Worm (Caenorhabditis elegans) whole organism, L3 larva: ENCODE results near the gene tim-1.

Experiments
- R02D3.7 ChIP-seq: fragments of 150-350 bp; optimal IDR thresholded peaks from 2 replicates; lab custom pipeline; 2014; ENCODE audit warnings: missing biosample characterization, missing genetic modification characterization
- ZK546.5 ChIP-seq: sonication (generic microtip); optimal IDR thresholded peaks from 2 replicates; lab custom pipeline; 2017; ENCODE audit warnings: missing biosample characterization, missing genetic modification characterization
- aly-2 ChIP-seq: fragments of 150-350 bp; optimal IDR thresholded peaks from 2 replicates; lab custom pipeline; 2014; ENCODE audit warnings: missing biosample characterization, missing genetic modification characterization
- ceh-16 ChIP-seq: sonication (generic microtip); optimal IDR thresholded peaks from 2 replicates; lab custom pipeline; 2017; ENCODE audit warnings: missing biosample characterization, missing genetic modification characterization
- ceh-28 ChIP-seq: fragments of 150-350 bp; optimal IDR thresholded peaks from 2 replicates; lab custom pipeline; 2014; ENCODE audit warnings: missing biosample characterization, missing genetic modification reagents, missing genetic modification characterization
- ceh-82 ChIP-seq: fragments of 150-350 bp; optimal IDR thresholded peaks from 2 replicates; lab custom pipeline; 2014; ENCODE audit warnings: missing biosample characterization, missing genetic modification characterization
- ceh-9 ChIP-seq: sonication (generic microtip); optimal IDR thresholded peaks from 2 replicates; lab custom pipeline; 2018; ENCODE audit warnings: missing biosample characterization, missing genetic modification characterization
- daf-12 ChIP-seq: fragments of 150-350 bp; optimal IDR thresholded peaks from 2 replicates; lab custom pipeline; 2014; ENCODE audit warnings: missing biosample characterization, missing genetic modification reagents, missing genetic modification characterization
- egl-27 ChIP-seq: sonication (generic microtip); optimal IDR thresholded peaks from 4 replicates; lab custom pipeline; 2017; ENCODE audit warnings: missing biosample characterization, missing genetic modification reagents, missing genetic modification characterization
- egl-5 ChIP-seq: fragments of 150-350 bp; optimal IDR thresholded peaks from 2 replicates; lab custom pipeline; 2017; ENCODE audit warnings: missing biosample characterization, missing genetic modification reagents, missing genetic modification characterization, inconsistent platforms
- elt-1 ChIP-seq: fragments of 150-350 bp; optimal IDR thresholded peaks from 2 replicates; lab custom pipeline; 2014; ENCODE audit warnings: missing biosample characterization, missing genetic modification characterization
- elt-2 ChIP-seq: sonication (generic microtip); optimal IDR thresholded peaks from 2 replicates; lab custom pipeline; 2016; ENCODE audit warnings: missing genetic modification reagents, mild to moderate bottlenecking, missing genetic modification characterization, missing compliant biosample characterization
- elt-3 ChIP-seq, 3 experiments: fragments of 150-350 bp in 1 of 3; sonication (generic microtip) in 2 of 3; optimal IDR thresholded peaks; 2 replicates in 2 of 3; 4 replicates in 1 of 3; lab custom pipeline; 2014 to 2017; ENCODE audit warnings: missing biosample characterization in 3 of 3, missing genetic modification characterization in 3 of 3
- eor-1 ChIP-seq, 2 experiments: fragments of 150-350 bp; optimal IDR thresholded peaks; 2 replicates each; lab custom pipeline; 2014 to 2018; ENCODE audit warnings: missing biosample characterization in 2 of 2, missing genetic modification characterization in 2 of 2
- fkh-10 ChIP-seq: sonication (generic microtip); optimal IDR thresholded peaks from 2 replicates; lab custom pipeline; 2017; ENCODE audit warnings: missing biosample characterization, missing genetic modification reagents, missing genetic modification characterization
- fkh-2 ChIP-seq: fragments of 150-350 bp; optimal IDR thresholded peaks from 2 replicates; lab custom pipeline; 2014; ENCODE audit warnings: missing biosample characterization, missing genetic modification reagents, missing genetic modification characterization
- fos-1 ChIP-seq: fragments of 150-350 bp; optimal IDR thresholded peaks from 2 replicates; lab custom pipeline; 2014; ENCODE audit warnings: missing biosample characterization, missing genetic modification characterization
- hmg-11 ChIP-seq: sonication (generic microtip); optimal IDR thresholded peaks from 2 replicates; lab custom pipeline; 2016; ENCODE audit warnings: missing genetic modification characterization, missing compliant biosample characterization
- lin-15B ChIP-seq: fragments of 150-350 bp; optimal IDR thresholded peaks from 2 replicates; lab custom pipeline; 2014; ENCODE audit warnings: missing biosample characterization, missing genetic modification characterization
- lin-39 ChIP-seq: fragments of 150-350 bp; optimal IDR thresholded peaks from 2 replicates; lab custom pipeline; 2018; ENCODE audit warnings: missing biosample characterization, missing genetic modification reagents, missing genetic modification characterization
- lsy-12 ChIP-seq: sonication (generic microtip); optimal IDR thresholded peaks from 2 replicates; lab custom pipeline; 2016; ENCODE audit warnings: mild to moderate bottlenecking, missing genetic modification characterization, missing compliant biosample characterization
- mdl-1 ChIP-seq: fragments of 150-350 bp; optimal IDR thresholded peaks from 2 replicates; lab custom pipeline; 2014; ENCODE audit warnings: missing biosample characterization, missing genetic modification characterization
- mml-1 ChIP-seq: fragments of 150-350 bp; sonication (generic microtip); optimal IDR thresholded peaks from 3 replicates; lab custom pipeline; 2014; ENCODE audit warnings: missing biosample characterization, missing genetic modification characterization
- nfya-1 ChIP-seq: sonication (generic microtip); optimal IDR thresholded peaks from 2 replicates; lab custom pipeline; 2017; ENCODE audit warnings: missing genetic modification characterization, mild to moderate bottlenecking, missing compliant biosample characterization, antibody characterized with exemption, moderate library complexity; ENCODE audit not compliant: insufficient read depth
- nhr-11 ChIP-seq: fragments of 150-350 bp; optimal IDR thresholded peaks from 2 replicates; lab custom pipeline; 2014; ENCODE audit warnings: missing biosample characterization, missing genetic modification characterization
- nhr-12 ChIP-seq: fragments of 150-350 bp; optimal IDR thresholded peaks from 2 replicates; lab custom pipeline; 2014; ENCODE audit warnings: missing biosample characterization, missing genetic modification characterization
- nhr-23 ChIP-seq: fragments of 150-350 bp; optimal IDR thresholded peaks from 2 replicates; lab custom pipeline; 2014; ENCODE audit warnings: missing biosample characterization, missing genetic modification reagents, missing genetic modification characterization
- nhr-237 ChIP-seq: fragments of 150-350 bp; optimal IDR thresholded peaks from 2 replicates; lab custom pipeline; 2014; ENCODE audit warnings: missing biosample characterization, missing genetic modification characterization
- nhr-25 ChIP-seq: sonication (generic microtip); optimal IDR thresholded peaks from 2 replicates; lab custom pipeline; 2017; ENCODE audit warnings: missing biosample characterization, missing genetic modification characterization
- nhr-28 ChIP-seq: fragments of 150-350 bp; optimal IDR thresholded peaks from 2 replicates; lab custom pipeline; 2014; ENCODE audit warnings: missing biosample characterization, missing genetic modification characterization
- nhr-43 ChIP-seq: sonication (generic microtip); optimal IDR thresholded peaks from 2 replicates; lab custom pipeline; 2016; ENCODE audit warnings: mild to moderate bottlenecking, missing genetic modification characterization, missing compliant biosample characterization; ENCODE audit not compliant: poor library complexity, severe bottlenecking
- nhr-67 ChIP-seq: fragments of 150-350 bp; optimal IDR thresholded peaks from 2 replicates; lab custom pipeline; 2014; ENCODE audit warnings: missing biosample characterization, missing genetic modification characterization
- nhr-76 ChIP-seq: fragments of 150-350 bp; sonication (generic microtip); optimal IDR thresholded peaks from 5 replicates; lab custom pipeline; 2014; ENCODE audit warnings: missing biosample characterization, missing genetic modification characterization
- nhr-77 ChIP-seq: fragments of 150-350 bp; optimal IDR thresholded peaks from 2 replicates; lab custom pipeline; 2014; ENCODE audit warnings: missing biosample characterization, missing genetic modification characterization
- pha-4 ChIP-seq: fragments of 150-350 bp; optimal IDR thresholded peaks from 2 replicates; lab custom pipeline; 2014; ENCODE audit warnings: missing biosample characterization, missing genetic modification reagents, missing genetic modification characterization
- pqm-1 ChIP-seq: fragments of 150-350 bp; optimal IDR thresholded peaks from 2 replicates; lab custom pipeline; 2017; ENCODE audit warnings: missing biosample characterization, missing genetic modification characterization, inconsistent platforms
- sea-2 ChIP-seq: fragments of 150-350 bp; sonication (generic microtip); optimal IDR thresholded peaks from 4 replicates; lab custom pipeline; 2014; ENCODE audit warnings: missing biosample characterization, missing genetic modification reagents, missing genetic modification characterization
- skn-1 ChIP-seq: fragments of 150-350 bp; optimal IDR thresholded peaks from 2 replicates; lab custom pipeline; 2014; ENCODE audit warnings: missing biosample characterization, missing genetic modification characterization
- snpc-4 ChIP-seq: fragments of 150-350 bp; optimal IDR thresholded peaks from 2 replicates; lab custom pipeline; 2014; ENCODE audit warnings: missing biosample characterization, missing genetic modification characterization
- tbx-2 ChIP-seq: sonication (generic microtip); optimal IDR thresholded peaks from 2 replicates; lab custom pipeline; 2016; ENCODE audit warnings: mild to moderate bottlenecking, missing genetic modification characterization, missing compliant biosample characterization
- unc-39 ChIP-seq: sonication (generic microtip); optimal IDR thresholded peaks from 4 replicates; lab custom pipeline; 2017; ENCODE audit warnings: missing biosample characterization, missing genetic modification characterization
- unc-62 ChIP-seq: fragments of 150-350 bp; sonication (generic microtip); optimal IDR thresholded peaks from 4 replicates; lab custom pipeline; 2014; ENCODE audit warnings: missing biosample characterization, missing genetic modification reagents, missing genetic modification characterization
- zag-1 ChIP-seq: fragments of 150-350 bp; optimal IDR thresholded peaks from 2 replicates; lab custom pipeline; 2014; ENCODE audit warnings: missing biosample characterization, missing genetic modification characterization
- ztf-11 ChIP-seq: fragments of 150-350 bp; optimal IDR thresholded peaks from 2 replicates; lab custom pipeline; 2014; ENCODE audit warnings: missing biosample characterization, missing genetic modification characterization
- ztf-4 ChIP-seq: fragments of 150-350 bp; optimal IDR thresholded peaks from 2 replicates; lab custom pipeline; 2014; ENCODE audit warnings: missing biosample characterization, missing genetic modification characterization

Gene tim-1

DNA sequence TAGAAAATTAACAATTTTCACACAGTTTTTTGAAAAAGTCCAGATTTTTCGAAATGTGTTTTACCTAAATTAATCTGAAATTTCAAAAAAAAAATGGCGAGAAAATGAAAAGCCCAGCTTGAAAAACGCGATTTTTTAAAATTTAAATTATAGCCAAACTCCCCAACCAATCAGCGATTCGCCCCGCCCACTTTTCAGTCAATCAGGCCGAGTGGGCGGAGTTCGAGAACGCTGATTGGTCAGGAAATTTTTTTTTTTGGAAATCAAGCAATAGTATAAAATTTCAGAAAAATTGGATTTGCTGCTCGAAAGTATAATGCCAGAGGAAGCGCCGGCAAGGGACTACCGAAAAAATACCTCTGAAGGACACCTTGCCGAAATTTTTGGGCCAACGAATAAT lies 18.4 kb downstream of the tim-1 start:
- no peak for TF ChIP-seq ceh-16 (tag; lab: Kevin White, UChicago)
- TF ChIP-seq nfya-1: peak; percentile 98

ce11 chrIII:12230195-12230594 lies 19.8 kb downstream of the tim-1 start:
- no peak for TF ChIP-seq daf-12 (tag; lab: Kevin White, UChicago)
- no peak for TF ChIP-seq hmg-11 (tag; lab: Kevin White, UChicago)
- no peak for TF ChIP-seq ztf-4 (tag; lab: Kevin White, UChicago)
- no peak for TF ChIP-seq ceh-9
- TF ChIP-seq fkh-2 (tag; lab: Kevin White, UChicago): no peak
- no peak for TF ChIP-seq lin-15B (tag; lab: Kevin White, UChicago)
- TF ChIP-seq snpc-4 (tag; lab: Kevin White, UChicago): no peak
- no peak for TF ChIP-seq pqm-1
- no peak for TF ChIP-seq unc-62 (GFP tag; lab: Kevin White, UChicago)
- no peak for TF ChIP-seq ceh-28 (tag; lab: Kevin White, UChicago)
- no peak for TF ChIP-seq ceh-82
- TF ChIP-seq elt-3 (tag; optimal IDR thresholded peaks at IDR 0.05; lab: Kevin White, UChicago): no peak
- no peak for TF ChIP-seq nhr-28 (tag; lab: Kevin White, UChicago)
- no peak for TF ChIP-seq egl-27
- TF ChIP-seq R02D3.7 (tag; lab: Kevin White, UChicago): no peak
- no peak for TF ChIP-seq aly-2 (tag; lab: Kevin White, UChicago)
- TF ChIP-seq nhr-237: no peak
- TF ChIP-seq, all 47 proteins: peak for 0

DNA sequence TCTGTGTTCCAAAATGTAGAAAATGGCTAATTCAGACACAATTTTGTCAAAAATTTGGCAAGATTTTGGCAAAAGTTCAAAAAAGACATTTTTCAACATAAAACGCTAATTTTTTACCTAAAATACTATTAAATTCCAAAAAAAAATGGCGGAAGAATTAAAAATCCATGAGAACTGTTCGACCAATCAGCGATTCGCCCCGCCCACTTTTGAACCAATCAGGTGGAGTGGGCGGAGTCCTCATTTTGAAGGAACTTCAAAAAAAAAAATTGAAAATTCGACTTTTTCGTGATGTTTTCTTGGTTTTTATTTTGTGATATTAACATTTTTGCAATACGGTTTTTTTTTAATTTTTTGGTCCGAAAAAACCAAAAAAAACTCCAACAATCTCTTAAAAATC lies 22.0 kb downstream of the tim-1 start:
- TF ChIP-seq ceh-82: no peak
- no peak for TF ChIP-seq pha-4 (tag; lab: Kevin White, UChicago)
- TF ChIP-seq fkh-2 (tag; lab: Kevin White, UChicago): no peak
- TF ChIP-seq nfya-1: peak; percentile 88

DNA sequence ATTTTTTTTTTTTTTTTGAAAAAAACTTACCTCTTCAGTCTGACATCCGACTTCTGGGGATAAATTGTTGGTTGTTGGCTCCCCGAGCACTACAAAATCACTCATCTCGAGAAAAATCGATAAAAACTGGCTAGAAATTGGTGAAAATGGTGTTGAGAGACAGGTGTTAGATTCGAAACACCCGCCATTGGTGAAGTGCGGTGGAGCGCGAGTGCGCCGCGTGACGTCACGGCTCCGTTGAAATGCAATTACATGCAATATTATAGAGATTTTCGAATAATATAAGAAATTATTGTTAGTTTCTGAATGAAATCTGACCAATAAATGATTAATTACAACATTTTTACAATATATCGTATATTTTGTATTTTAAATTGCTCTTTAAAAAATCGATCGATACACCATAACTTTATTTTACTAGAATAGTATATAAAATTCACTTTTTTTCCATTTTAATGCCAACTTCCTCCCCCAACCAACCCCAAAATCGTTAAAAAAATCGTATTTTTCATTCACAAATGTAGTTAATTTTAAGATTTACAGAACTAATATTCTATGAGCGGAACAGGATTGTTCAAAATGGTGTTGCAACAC lies 23.8 kb downstream of the tim-1 start, which contains the start of the genes Y75B8A.18 and Y75B8A.19:
Gene Y75B8A.18 (minus strand): TSS at position 142 of the 594 bp plus-strand sequence.
Gene Y75B8A.19 (plus strand): TSS at position 544 of the 594 bp plus-strand sequence.
- TF ChIP-seq mml-1 (no peak), hmg-11 (tag; lab: Kevin White, UChicago) (peak; percentile 16), mdl-1 (tag; lab: Kevin White, UChicago) (no peak), snpc-4 (tag; lab: Kevin White, UChicago) (no peak), egl-27 (no peak), R02D3.7 (tag; lab: Kevin White, UChicago) (no peak), elt-3 (tag; optimal IDR thresholded peaks at IDR 0.05; lab: Kevin White, UChicago) (no peak), ZK546.5 (no peak), elt-2 (tag; lab: Kevin White, UChicago) (no peak), lsy-12 (tag; lab: Kevin White, UChicago) (no peak), nhr-77 (tag; lab: Kevin White, UChicago) (no peak), fkh-10 (peak; percentile 55), unc-39 (tag; lab: Kevin White, UChicago) (no peak), nhr-11 (tag; lab: Kevin White, UChicago) (no peak), nfya-1 (peak; percentile 87), sea-2 (GFP tag; lab: Kevin White, UChicago) (no peak), fkh-2 (tag; lab: Kevin White, UChicago) (no peak), ztf-4 (tag; lab: Kevin White, UChicago) (no peak), eor-1 (tag; optimal IDR thresholded peaks at IDR 0.05; lab: Kevin White, UChicago) (no peak), lin-15B (tag; lab: Kevin White, UChicago) (peak; percentile 79), fos-1 (no peak), egl-5 (peak; percentile 13), nhr-76 (tag; lab: Kevin White, UChicago) (no peak), ceh-16 (tag; lab: Kevin White, UChicago) (no peak), lin-39 (tag; lab: Kevin White, UChicago) (peak; percentile 66), nhr-12 (tag; lab: Kevin White, UChicago) (no peak), ztf-11 (tag; lab: Kevin White, UChicago) (no peak), pha-4 (tag; lab: Kevin White, UChicago) (peak; percentile 67), skn-1 (tag; lab: Kevin White, UChicago) (no peak), daf-12 (tag; lab: Kevin White, UChicago) (no peak), nhr-43 (no peak), aly-2 (tag; lab: Kevin White, UChicago) (no peak), zag-1 (tag; lab: Kevin White, UChicago) (no peak), nhr-25 (tag; lab: Kevin White, UChicago) (peak; percentile 10), ceh-9 (no peak), nhr-67 (no peak), nhr-28 (tag; lab: Kevin White, UChicago) (no peak), ceh-28 (tag; lab: Kevin White, UChicago) (no peak), ceh-82 (no peak), tbx-2 (tag; lab: Kevin White, UChicago) (no peak), unc-62 (GFP tag; lab: Kevin White, UChicago) (no peak), nhr-237 (no peak), elt-1 (tag; lab: Kevin White, UChicago) (no peak), nhr-23 (tag; lab: Kevin White, UChicago) (no peak)
